Worm (Caenorhabditis elegans) whole organism, midembryonic: Measurements from ENCODE around the gene F08G12.3.

Experiments used
- T22C8.4 ChIP-seq: fragments of 200-800 bp; sonication (Bioruptor generic); IDR thresholded peaks from 2 replicates; pipeline ENCODE4 v1.3.6; 2022; ENCODE audit warnings: missing genetic modification characterization, missing compliant biosample characterization
- cog-1 ChIP-seq: sonication (generic microtip); optimal IDR thresholded peaks from 2 replicates; lab custom pipeline; 2016; ENCODE audit warnings: missing genetic modification characterization, missing compliant biosample characterization
- klf-2 ChIP-seq: fragments of 200-800 bp; sonication (Bioruptor generic); conservative IDR thresholded peaks from 2 replicates; pipeline ENCODE4 v1.3.6; 2022; ENCODE audit warnings: missing genetic modification reagents, missing genetic modification characterization, missing compliant biosample characterization
- med-1 ChIP-seq: sonication (generic microtip); optimal IDR thresholded peaks from 2 replicates; lab custom pipeline; 2017; ENCODE audit warnings: missing genetic modification characterization, mild to moderate bottlenecking, missing compliant biosample characterization, antibody characterized with exemption, missing genetic modification reagents; ENCODE audit not compliant: insufficient read depth
- ref-1 ChIP-seq: fragments of 200-800 bp; sonication (Bioruptor generic); conservative IDR thresholded peaks from 2 replicates; pipeline ENCODE4 v1.3.6; 2022; ENCODE audit warnings: missing genetic modification reagents, missing genetic modification characterization, missing compliant biosample characterization
- ztf-23 ChIP-seq: fragments of 200-800 bp; sonication (Bioruptor generic); IDR thresholded peaks from 2 replicates; pipeline ENCODE4 v1.3.6; 2022; ENCODE audit warnings: missing genetic modification reagents, missing genetic modification characterization, missing compliant biosample characterization

DNA sequence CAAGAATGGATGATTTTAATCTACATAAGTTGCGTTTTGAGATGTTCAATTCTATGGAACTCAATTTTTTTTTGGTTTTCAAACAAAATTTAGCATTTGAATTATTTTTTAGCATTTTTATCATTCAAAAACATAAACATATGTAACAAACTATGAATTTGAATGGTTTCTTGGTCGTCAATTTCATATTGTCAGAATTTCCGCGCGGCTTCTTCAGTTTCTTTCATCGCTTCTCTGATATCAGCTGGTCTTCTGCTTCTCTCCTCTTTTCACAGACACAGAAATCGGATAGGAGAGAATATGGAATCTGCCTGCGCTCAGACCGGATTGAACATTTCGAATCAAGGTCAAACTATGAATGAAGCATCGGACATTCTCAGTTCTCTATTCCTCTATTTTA, 33.3 kb upstream of the F08G12.3 start, which contains the start of gene C03A3.9:
- TF ChIP-seq med-1 (GFP tag; lab: Kevin White, UChicago), result no peak
- no peak for TF ChIP-seq ztf-23 (GFP tag; lab: Robert Waterston, UW)
- no peak for TF ChIP-seq cog-1
- TF ChIP-seq klf-2 (GFP tag; lab: Robert Waterston, UW), result no peak
- TF ChIP-seq ref-1 (GFP tag; lab: Robert Waterston, UW), result no peak
- TF ChIP-seq T22C8.4, result no peak
